Fruit fly (Drosophila melanogaster): ENCODE results near the gene Sc2.

- no peak for TF ChIP-seq ttk (optimal IDR thresholded peaks at IDR 0.05)
- no peak for TF ChIP-seq Sin3A (optimal IDR thresholded peaks at IDR 0.05)
- no peak for TF ChIP-seq psq (optimal IDR thresholded peaks at IDR 0.05)
Measured at dm6 chr3L:3952468-3952867, 49.2 kb downstream of the Sc2 start, which contains the start of gene CG14984.

All from Kc167 (cell line).